Fruit fly (Drosophila melanogaster): ENCODE results near the gene CG3337.

dm6 chr3R:21188540-21189276 lies 34.7 kb downstream of the CG3337 start:
- TF ChIP-seq pan (optimal IDR thresholded peaks at IDR 0.05): no peak
- peak; percentile 62 for TF ChIP-seq br (GFP tag; optimal IDR thresholded peaks at IDR 0.05)
- TF ChIP-seq fru (GFP tag; optimal IDR thresholded peaks at IDR 0.05): peak; percentile 44
- TF ChIP-seq tai (GFP tag; optimal IDR thresholded peaks at IDR 0.05): no peak
- TF ChIP-seq GATAd (GFP tag; optimal IDR thresholded peaks at IDR 0.05): no peak
- no peak for TF ChIP-seq Abd-B (GFP tag; optimal IDR thresholded peaks at IDR 0.05)
- peak; percentile 55 for TF ChIP-seq h (GFP tag; optimal IDR thresholded peaks at IDR 0.05)
